Worm (Caenorhabditis elegans): Measurements from ENCODE around the gene plpp-1.2.

The plpp-1.2 gene

DNA sequence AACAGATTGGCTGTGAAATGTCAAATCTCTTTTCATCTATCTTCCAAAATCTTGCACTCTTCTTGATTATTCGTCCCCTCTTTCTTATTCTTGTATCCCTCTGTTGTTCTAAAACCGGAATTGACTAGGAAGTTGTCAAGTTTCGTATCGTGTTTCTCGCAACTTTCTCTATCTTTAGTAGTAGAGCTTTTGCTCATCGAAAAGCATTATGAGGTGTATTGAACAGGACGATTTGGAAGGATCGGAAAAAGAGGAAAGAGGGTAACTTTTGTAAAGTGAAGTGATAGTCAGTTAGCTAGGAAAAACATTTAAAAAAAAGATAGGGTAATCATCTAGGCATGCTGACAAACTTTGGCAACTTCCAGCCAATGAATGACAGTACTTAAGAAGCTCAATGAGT, 11.2 kb downstream of the plpp-1.2 start:
- peak; percentile 92 for TF ChIP-seq aha-1 (tag)
- TF ChIP-seq unc-62 (GFP tag; optimal IDR thresholded peaks at IDR 0.05 in 1 of 2): peak in 1 of 2 experiments; percentile 17
- no peak for TF ChIP-seq unc-62 (tag; optimal IDR thresholded peaks at IDR 0.05)
- no peak for TF ChIP-seq zip-2 (tag; optimal IDR thresholded peaks at IDR 0.05)

DNA sequence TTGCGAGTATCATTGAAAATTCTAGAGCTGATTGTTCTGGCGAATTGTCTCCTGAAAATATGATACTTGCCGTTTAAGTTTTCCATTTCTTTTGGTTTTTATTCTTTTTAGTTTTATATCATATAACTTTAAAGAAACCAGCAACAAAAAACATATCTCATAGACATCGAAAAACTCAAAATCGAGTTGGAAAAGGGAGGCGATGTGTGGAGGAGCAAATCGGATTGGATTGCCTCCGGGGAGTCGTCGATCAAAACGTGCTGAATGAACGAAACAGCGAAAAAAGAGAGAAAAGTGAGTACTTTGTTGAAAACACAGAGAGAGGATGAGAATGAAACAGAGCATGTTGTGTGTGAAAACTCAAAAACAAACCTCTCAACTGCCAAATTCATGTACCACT, 11.9 kb downstream of the plpp-1.2 start:
- TF ChIP-seq dmd-8 (GFP tag; IDR thresholded peaks at IDR 0.05): no peak
- peak in 1 of 2 experiments; percentile 66 for TF ChIP-seq unc-62 (GFP tag; optimal IDR thresholded peaks at IDR 0.05 in 1 of 2)
- no peak for TF ChIP-seq unc-62 (tag; optimal IDR thresholded peaks at IDR 0.05)

DNA sequence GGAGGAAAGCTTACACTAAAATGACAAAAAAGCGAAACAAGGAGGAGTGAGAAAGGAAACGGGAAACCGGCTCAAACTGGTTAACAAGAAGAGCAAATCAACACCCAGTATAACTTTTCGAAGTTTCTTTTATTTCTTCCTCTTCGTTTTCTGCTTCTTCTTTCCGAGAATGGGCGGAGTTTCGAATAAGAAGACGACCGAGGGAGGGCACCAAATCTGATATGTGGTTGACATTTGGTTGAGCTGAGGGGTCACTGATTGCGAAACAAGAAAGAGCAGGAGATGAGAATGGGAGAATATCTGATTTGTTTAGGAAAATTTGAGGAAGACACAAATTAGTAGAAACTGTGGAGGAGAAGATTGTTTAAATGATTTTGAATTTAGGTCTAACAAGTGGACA, 13.3 kb downstream of the plpp-1.2 start:
- TF ChIP-seq dve-1 (tag; optimal IDR thresholded peaks at IDR 0.05; ENCODE audit: insufficient read depth) (no peak), lsy-2 (tag; optimal IDR thresholded peaks at IDR 0.05) (peak in 1 of 2 experiments; percentile 8), ctbp-1 (GFP tag; IDR thresholded peaks at IDR 0.05) (0 out of 2 replicates have a peak, but pooled peaks have one; percentile 33), daf-16 (GFP tag; optimal IDR thresholded peaks at IDR 0.05) (no peak), daf-16 (tag; optimal IDR thresholded peaks at IDR 0.05) (no peak)

DNA sequence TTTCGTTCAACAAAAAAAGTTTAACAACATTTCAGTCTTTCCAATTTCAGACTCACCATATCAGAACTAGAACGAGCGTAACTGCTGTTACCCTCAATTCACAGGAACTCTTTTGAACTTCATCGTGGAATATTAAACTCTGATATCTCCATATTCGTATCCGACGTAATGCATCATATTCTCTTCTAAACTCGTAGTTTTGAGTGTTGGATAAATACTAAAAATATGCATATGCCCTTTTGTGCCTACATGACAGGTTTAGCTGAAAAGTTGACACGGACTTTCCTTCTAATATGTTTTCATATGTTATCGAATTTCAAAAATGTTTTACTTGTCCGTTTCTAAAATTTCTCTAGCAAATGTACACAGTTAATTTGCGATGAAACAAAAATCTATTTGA, 13.8 kb downstream of the plpp-1.2 start, which contains the start of gene twk-49:
Gene twk-49 (minus strand): TSS at position 101 of the 400 bp plus-strand sequence.
- TF ChIP-seq lsy-2 (tag; optimal IDR thresholded peaks at IDR 0.05): no peak
- peak in 1 of 2 experiments; percentile 36 for TF ChIP-seq unc-62 (GFP tag; optimal IDR thresholded peaks at IDR 0.05 in 1 of 2)
- no peak for TF ChIP-seq unc-62 (tag; optimal IDR thresholded peaks at IDR 0.05)

DNA sequence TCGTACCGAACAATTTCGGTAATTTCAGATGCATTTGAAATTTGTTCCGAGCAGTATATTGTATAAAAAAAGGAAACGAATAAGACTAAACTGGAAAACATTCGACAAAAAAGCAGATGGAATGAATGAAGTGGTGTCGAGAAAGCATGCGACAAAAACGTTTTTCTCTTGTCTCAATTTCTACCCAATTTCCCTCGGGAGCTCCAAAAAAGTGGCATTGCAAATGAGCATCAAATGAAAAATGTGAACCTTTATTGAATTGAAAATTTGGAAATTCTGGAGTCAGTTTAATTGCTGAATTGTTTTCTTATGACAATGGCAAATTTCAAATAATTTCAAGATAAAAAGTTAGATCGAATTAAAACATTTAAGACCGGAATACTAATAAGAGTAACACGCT, 14.9 kb downstream of the plpp-1.2 start, which contains the start of gene R05G9.5:
Gene R05G9.5 (minus strand): TSS at position 101 of the 400 bp plus-strand sequence.
- TF ChIP-seq skn-1 (tag; optimal IDR thresholded peaks at IDR 0.05): no peak

DNA sequence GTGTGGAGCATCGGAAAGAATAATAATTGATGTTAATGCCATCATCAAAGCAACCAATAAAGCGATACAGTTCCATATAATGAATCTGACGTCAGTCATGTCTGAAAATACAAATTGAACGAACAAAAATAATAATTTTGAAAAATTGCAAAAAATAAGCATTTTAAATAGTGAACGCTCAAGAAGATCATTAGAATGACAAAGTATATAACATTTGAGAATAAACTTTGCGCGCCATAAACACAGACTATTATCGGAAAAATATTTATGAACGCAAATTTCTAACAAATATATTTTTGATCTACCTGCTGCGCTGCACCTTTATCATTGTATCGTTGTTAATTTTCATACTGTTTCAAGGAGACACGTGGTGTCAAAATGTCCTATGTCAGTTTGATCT, 16.1 kb downstream of the plpp-1.2 start, which contains the start of gene R05G9.3:
Gene R05G9.3 (minus strand): TSS at position 101 of the 400 bp plus-strand sequence.
- no peak for TF ChIP-seq ctbp-1 (GFP tag; IDR thresholded peaks at IDR 0.05)
- TF ChIP-seq mdt-29 (GFP tag; IDR thresholded peaks at IDR 0.05): no peak
- no peak for TF ChIP-seq ceh-62 (tag; optimal IDR thresholded peaks at IDR 0.05)
- no peak for TF ChIP-seq skn-1 (tag; optimal IDR thresholded peaks at IDR 0.05)
- no peak for TF ChIP-seq ztf-7 (tag; optimal IDR thresholded peaks at IDR 0.05)
- no peak for TF ChIP-seq Y105C5A.15 (GFP tag; IDR thresholded peaks at IDR 0.05)
- TF ChIP-seq dmd-8 (GFP tag; IDR thresholded peaks at IDR 0.05): no peak
- TF ChIP-seq nhr-11 (tag; optimal IDR thresholded peaks at IDR 0.05): no peak
- TF ChIP-seq nhr-6 (tag; optimal IDR thresholded peaks at IDR 0.05): no peak
- no peak for TF ChIP-seq F10B5.3 (tag; optimal IDR thresholded peaks at IDR 0.05)
- no peak for TF ChIP-seq nhr-76 (tag; optimal IDR thresholded peaks at IDR 0.05)
- TF ChIP-seq lin-38 (GFP tag; IDR thresholded peaks at IDR 0.05): no peak
- TF ChIP-seq aly-2 (tag; optimal IDR thresholded peaks at IDR 0.05): no peak
- no peak for TF ChIP-seq hif-1 (tag; optimal IDR thresholded peaks at IDR 0.05)
- no peak for TF ChIP-seq pha-4 (GFP tag; IDR thresholded peaks at IDR 0.05)
- no peak for TF ChIP-seq pha-4 (tag; optimal IDR thresholded peaks at IDR 0.05)
- TF ChIP-seq mes-2 (tag; optimal IDR thresholded peaks at IDR 0.05; ENCODE audit: poor library complexity, severe bottlenecking): no peak
- TF ChIP-seq fkh-10 (GFP tag; optimal IDR thresholded peaks at IDR 0.05): no peak

DNA sequence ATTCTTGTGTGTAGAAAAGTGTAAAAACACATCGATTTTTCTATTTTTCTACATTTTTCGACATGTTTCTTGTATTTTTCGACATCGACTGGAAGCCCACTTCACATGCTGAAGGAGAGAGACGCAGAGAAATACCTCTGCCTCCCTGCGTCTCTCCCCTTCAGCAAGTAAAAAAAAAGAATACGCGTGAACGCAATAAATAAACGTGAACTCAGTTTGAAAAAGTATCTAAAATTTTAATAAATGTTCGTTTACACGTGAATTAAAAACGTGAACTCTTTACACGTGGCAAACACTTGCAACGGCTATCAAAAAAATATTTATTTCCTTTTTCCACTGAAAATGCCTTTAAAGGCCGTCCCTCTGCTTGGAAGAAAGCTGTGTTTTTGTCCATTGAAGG, 17.6 kb downstream of the plpp-1.2 start, which contains the start of gene R05G9.1:
Gene R05G9.1 (plus strand): TSS at position 343 of the 400 bp plus-strand sequence.
- no peak for TF ChIP-seq nhr-28 (tag; optimal IDR thresholded peaks at IDR 0.05)
- TF ChIP-seq php-3 (GFP tag; IDR thresholded peaks at IDR 0.05): no peak
- no peak for TF ChIP-seq ceh-28 (tag; optimal IDR thresholded peaks at IDR 0.05)
- no peak for TF ChIP-seq F49E8.2 (tag; optimal IDR thresholded peaks at IDR 0.05; ENCODE audit: borderline replicate concordance)
- no peak for TF ChIP-seq fos-1 (tag; optimal IDR thresholded peaks at IDR 0.05)
- no peak for TF ChIP-seq daf-19 (GFP tag; conservative IDR thresholded peaks at IDR 0.05)
- no peak for TF ChIP-seq madf-5 (GFP tag; IDR thresholded peaks at IDR 0.05)
- TF ChIP-seq hlh-11 (tag; optimal IDR thresholded peaks at IDR 0.05): no peak
- TF ChIP-seq ztf-11 (tag; optimal IDR thresholded peaks at IDR 0.05): no peak
- TF ChIP-seq lir-3 (tag; optimal IDR thresholded peaks at IDR 0.05): no peak

All from whole organism, L4 larva.